Worm (Caenorhabditis elegans): ENCODE data around the gene K02D10.1.

K02D10.1 gene

DNA sequence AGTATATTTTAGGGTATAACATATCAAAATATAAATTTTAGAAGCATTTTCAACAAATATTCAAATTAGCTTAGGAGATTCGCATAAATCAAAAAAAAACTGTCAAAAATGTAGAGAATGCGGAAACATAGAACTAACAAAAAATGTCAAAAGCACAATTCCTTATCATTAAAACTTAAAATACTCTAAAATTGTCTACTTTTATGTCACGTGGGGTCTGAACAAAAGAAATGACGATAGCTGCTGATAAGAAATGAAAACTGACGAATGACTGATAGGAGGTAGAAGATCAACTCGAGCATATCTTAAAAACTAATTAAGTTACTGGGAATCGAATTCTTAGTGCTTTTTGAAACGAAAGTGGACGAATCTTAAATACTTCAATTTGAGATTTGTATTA is 35.7 kb upstream of the K02D10.1 start:
- TF ChIP-seq aly-1 (tag; optimal IDR thresholded peaks at IDR 0.05) (no peak), ets-7 (tag; optimal IDR thresholded peaks at IDR 0.05) (no peak), scrt-1 (GFP tag; IDR thresholded peaks at IDR 0.05) (no peak), tbx-37 (GFP tag; conservative IDR thresholded peaks at IDR 0.05) (no peak), hmg-4 (GFP tag; optimal IDR thresholded peaks at IDR 0.05) (no peak), pes-1 (GFP tag; IDR thresholded peaks at IDR 0.05) (no peak), tbx-11 (GFP tag; IDR thresholded peaks at IDR 0.05) (no peak), ceh-36 (tag; optimal IDR thresholded peaks at IDR 0.05) (no peak), hmbx-1 (tag; optimal IDR thresholded peaks at IDR 0.05) (no peak), tra-4 (tag; optimal IDR thresholded peaks at IDR 0.05) (no peak), B0310.2 (tag; optimal IDR thresholded peaks at IDR 0.05) (no peak), ceh-13 (GFP tag; optimal IDR thresholded peaks at IDR 0.05) (no peak), hnd-1 (tag; optimal IDR thresholded peaks at IDR 0.05) (no peak), sea-1 (GFP tag; conservative IDR thresholded peaks at IDR 0.05) (no peak), ama-1 (optimal IDR thresholded peaks at IDR 0.05) (no peak), flt-1 (GFP tag; IDR thresholded peaks at IDR 0.05) (no peak), F13C5.2 (tag; optimal IDR thresholded peaks at IDR 0.05) (no peak)

DNA sequence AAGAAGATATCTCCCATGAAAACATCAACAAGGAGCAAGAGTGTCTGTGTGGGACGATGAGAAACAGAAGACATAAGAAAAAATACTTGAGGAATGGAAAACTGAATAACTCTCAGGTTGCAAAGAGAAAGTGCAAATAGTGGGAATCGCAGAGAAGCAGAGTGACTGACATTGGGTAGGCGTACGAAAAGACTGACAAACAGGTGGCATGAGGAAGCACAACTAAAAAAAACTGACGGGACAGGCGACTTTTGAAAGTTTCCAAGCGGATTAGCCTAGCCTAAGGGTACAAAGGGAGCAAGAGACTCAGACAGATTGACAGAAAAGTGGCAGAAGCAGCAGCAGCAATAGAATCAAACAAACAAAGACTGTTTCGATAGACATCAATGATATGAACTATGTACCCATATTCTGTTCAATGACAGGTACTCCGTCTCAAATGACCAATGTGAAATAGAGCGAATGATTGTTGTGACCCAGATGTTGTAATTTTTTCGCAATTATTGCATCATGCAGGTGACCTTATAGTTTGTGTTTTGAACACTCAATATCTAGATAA is 34.9 kb upstream of the K02D10.1 start:
- no peak for TF ChIP-seq F13C5.2 (tag; optimal IDR thresholded peaks at IDR 0.05)
- TF ChIP-seq sea-1 (GFP tag; conservative IDR thresholded peaks at IDR 0.05), result no peak
- no peak for TF ChIP-seq hmbx-1 (tag; optimal IDR thresholded peaks at IDR 0.05)
- no peak for TF ChIP-seq hnd-1 (tag; optimal IDR thresholded peaks at IDR 0.05)
- TF ChIP-seq tbx-11 (GFP tag; IDR thresholded peaks at IDR 0.05), result no peak
- TF ChIP-seq pes-1 (GFP tag; IDR thresholded peaks at IDR 0.05), result no peak
- TF ChIP-seq B0310.2 (tag; optimal IDR thresholded peaks at IDR 0.05), result no peak
- TF ChIP-seq ceh-13 (GFP tag; optimal IDR thresholded peaks at IDR 0.05), result no peak
- no peak for TF ChIP-seq tra-4 (tag; optimal IDR thresholded peaks at IDR 0.05)
- TF ChIP-seq scrt-1 (GFP tag; IDR thresholded peaks at IDR 0.05), result no peak
- no peak for TF ChIP-seq ama-1 (optimal IDR thresholded peaks at IDR 0.05)
- TF ChIP-seq flt-1 (GFP tag; IDR thresholded peaks at IDR 0.05), result no peak
- TF ChIP-seq ceh-36 (tag; optimal IDR thresholded peaks at IDR 0.05), result no peak
- TF ChIP-seq hmg-4 (GFP tag; optimal IDR thresholded peaks at IDR 0.05), result no peak
- TF ChIP-seq tbx-37 (GFP tag; conservative IDR thresholded peaks at IDR 0.05), result no peak

- TF ChIP-seq ama-1 (optimal IDR thresholded peaks at IDR 0.05), result no peak
- no peak for TF ChIP-seq hmbx-1 (tag; optimal IDR thresholded peaks at IDR 0.05)
- no peak for TF ChIP-seq flt-1 (GFP tag; IDR thresholded peaks at IDR 0.05)
- TF ChIP-seq tbx-37 (GFP tag; conservative IDR thresholded peaks at IDR 0.05), result no peak
- no peak for TF ChIP-seq hnd-1 (tag; optimal IDR thresholded peaks at IDR 0.05)
These were observed 31.9 kb upstream of the K02D10.1 start for ce11 chrIII:8737391-8737790.

ce11 chrIII:8738289-8738688 is 31.0 kb upstream of the K02D10.1 start:
- TF ChIP-seq hmg-4 (GFP tag; optimal IDR thresholded peaks at IDR 0.05), result no peak
- TF ChIP-seq sea-1 (GFP tag; conservative IDR thresholded peaks at IDR 0.05), result no peak
- no peak for TF ChIP-seq tra-4 (tag; optimal IDR thresholded peaks at IDR 0.05)
- TF ChIP-seq B0310.2 (tag; optimal IDR thresholded peaks at IDR 0.05), result no peak
- no peak for TF ChIP-seq F13C5.2 (tag; optimal IDR thresholded peaks at IDR 0.05)
- TF ChIP-seq hmbx-1 (tag; optimal IDR thresholded peaks at IDR 0.05), result no peak
- no peak for TF ChIP-seq tbx-37 (GFP tag; conservative IDR thresholded peaks at IDR 0.05)
- TF ChIP-seq ama-1 (optimal IDR thresholded peaks at IDR 0.05), result no peak
- TF ChIP-seq aly-1 (tag; optimal IDR thresholded peaks at IDR 0.05), result no peak
- TF ChIP-seq ceh-13 (GFP tag; optimal IDR thresholded peaks at IDR 0.05), result no peak
- TF ChIP-seq tbx-11 (GFP tag; IDR thresholded peaks at IDR 0.05), result no peak
- no peak for TF ChIP-seq ets-7 (tag; optimal IDR thresholded peaks at IDR 0.05)

DNA sequence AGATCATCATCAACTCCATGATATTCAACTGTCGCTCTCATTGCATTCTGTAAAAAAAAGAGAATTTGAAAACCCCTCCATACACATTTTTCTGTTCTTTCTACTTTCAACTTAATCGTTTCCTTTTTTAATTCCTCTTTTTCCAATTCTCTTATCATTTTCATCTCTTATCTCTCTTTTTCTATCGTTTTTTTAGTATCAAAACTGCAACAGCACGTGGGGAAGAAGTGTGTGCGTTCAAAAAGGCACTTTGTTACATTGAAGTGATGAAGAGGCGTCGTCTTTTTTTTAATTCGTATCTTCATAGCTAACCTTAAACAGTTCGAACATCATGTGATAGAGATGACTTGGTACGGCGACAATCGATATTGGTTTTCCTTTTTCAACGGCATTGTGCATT is 30.2 kb upstream of the K02D10.1 start:
- TF ChIP-seq F13C5.2 (tag; optimal IDR thresholded peaks at IDR 0.05), result no peak
- no peak for TF ChIP-seq tbx-37 (GFP tag; conservative IDR thresholded peaks at IDR 0.05)
- no peak for TF ChIP-seq tbx-11 (GFP tag; IDR thresholded peaks at IDR 0.05)
- no peak for TF ChIP-seq sea-1 (GFP tag; conservative IDR thresholded peaks at IDR 0.05)
- no peak for TF ChIP-seq ceh-36 (tag; optimal IDR thresholded peaks at IDR 0.05)
- TF ChIP-seq ama-1 (optimal IDR thresholded peaks at IDR 0.05), result no peak
- TF ChIP-seq flt-1 (GFP tag; IDR thresholded peaks at IDR 0.05), result no peak
- TF ChIP-seq B0310.2 (tag; optimal IDR thresholded peaks at IDR 0.05), result no peak
- no peak for TF ChIP-seq hnd-1 (tag; optimal IDR thresholded peaks at IDR 0.05)
- TF ChIP-seq hmg-4 (GFP tag; optimal IDR thresholded peaks at IDR 0.05), result no peak
- no peak for TF ChIP-seq ceh-13 (GFP tag; optimal IDR thresholded peaks at IDR 0.05)
- TF ChIP-seq ets-7 (tag; optimal IDR thresholded peaks at IDR 0.05), result no peak
- no peak for TF ChIP-seq tra-4 (tag; optimal IDR thresholded peaks at IDR 0.05)
- no peak for TF ChIP-seq hmbx-1 (tag; optimal IDR thresholded peaks at IDR 0.05)
- no peak for TF ChIP-seq pes-1 (GFP tag; IDR thresholded peaks at IDR 0.05)
- no peak for TF ChIP-seq aly-1 (tag; optimal IDR thresholded peaks at IDR 0.05)

DNA sequence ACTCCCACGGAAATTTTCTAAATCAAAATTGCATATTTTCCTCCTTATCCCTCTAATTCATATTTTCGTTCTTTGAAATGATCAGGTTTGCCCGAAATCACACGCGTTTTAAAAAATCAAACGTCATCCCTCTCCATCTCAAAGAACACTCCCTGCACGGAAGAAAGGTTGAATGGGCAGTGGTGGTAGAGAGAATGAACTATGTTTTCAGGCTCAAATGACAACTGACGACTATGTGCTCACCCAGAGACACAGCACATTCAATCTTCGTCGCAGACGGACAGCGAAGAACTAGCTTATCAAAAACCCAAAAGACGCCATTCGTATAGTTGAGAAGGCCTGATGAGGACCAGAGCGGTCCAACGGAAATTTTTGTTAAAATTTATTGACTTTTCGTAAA is 29.6 kb upstream of the K02D10.1 start:
- TF ChIP-seq ets-7 (tag; optimal IDR thresholded peaks at IDR 0.05), result no peak
- no peak for TF ChIP-seq hnd-1 (tag; optimal IDR thresholded peaks at IDR 0.05)
- TF ChIP-seq sea-1 (GFP tag; conservative IDR thresholded peaks at IDR 0.05), result no peak
- no peak for TF ChIP-seq hmg-4 (GFP tag; optimal IDR thresholded peaks at IDR 0.05)
- no peak for TF ChIP-seq tbx-37 (GFP tag; conservative IDR thresholded peaks at IDR 0.05)
- TF ChIP-seq tra-4 (tag; optimal IDR thresholded peaks at IDR 0.05), result no peak
- no peak for TF ChIP-seq F13C5.2 (tag; optimal IDR thresholded peaks at IDR 0.05)
- TF ChIP-seq scrt-1 (GFP tag; IDR thresholded peaks at IDR 0.05), result no peak

DNA sequence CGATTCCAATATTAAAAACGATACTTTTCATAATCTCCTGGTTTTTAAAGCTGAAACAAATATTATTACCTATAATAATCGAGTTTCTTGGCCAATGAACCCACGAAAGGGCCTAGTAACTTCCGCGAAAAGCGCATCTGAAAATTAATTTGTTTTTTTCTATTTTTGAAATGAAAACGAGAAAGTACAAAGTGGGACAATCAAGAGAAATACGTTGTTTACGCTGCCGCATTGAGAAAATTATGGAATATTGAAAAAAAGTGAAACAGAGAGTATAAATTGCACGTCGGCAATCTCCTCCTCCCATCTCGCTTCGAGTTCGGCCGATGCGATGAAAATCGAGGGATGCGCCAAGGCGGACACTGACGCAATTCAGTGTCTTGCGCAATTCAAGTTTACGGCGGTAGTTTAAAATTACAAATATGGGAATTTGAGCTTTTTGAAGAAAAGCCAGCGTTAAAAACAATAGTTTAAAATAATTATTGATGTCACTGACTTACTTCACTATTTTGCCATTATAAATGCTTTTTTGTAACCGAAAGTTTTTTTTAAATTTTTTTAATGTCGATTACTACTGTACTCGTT is 28.0 kb upstream of the K02D10.1 start, which contains the start of gene pdhk-2:
TSS of gene pdhk-2 (minus strand) at position 137 of the 585 bp plus-strand sequence.
- TF ChIP-seq aly-1 (tag; optimal IDR thresholded peaks at IDR 0.05) (peak; percentile 58), tbx-37 (GFP tag; conservative IDR thresholded peaks at IDR 0.05) (peak; percentile 63), pes-1 (GFP tag; IDR thresholded peaks at IDR 0.05) (peak; percentile 68; the same call in 1 of the 2 replicates), ama-1 (optimal IDR thresholded peaks at IDR 0.05) (no peak), B0310.2 (tag; optimal IDR thresholded peaks at IDR 0.05) (no peak), tbx-11 (GFP tag; IDR thresholded peaks at IDR 0.05) (0 out of 2 replicates have a peak, but pooled peaks have one; percentile 54), ets-7 (tag; optimal IDR thresholded peaks at IDR 0.05) (peak; percentile 52), hnd-1 (tag; optimal IDR thresholded peaks at IDR 0.05) (peak; percentile 11), ceh-13 (GFP tag; optimal IDR thresholded peaks at IDR 0.05) (no peak), ceh-36 (tag; optimal IDR thresholded peaks at IDR 0.05) (no peak), scrt-1 (GFP tag; IDR thresholded peaks at IDR 0.05) (peak; percentile 70; the same call in 1 of the 2 replicates), sea-1 (GFP tag; conservative IDR thresholded peaks at IDR 0.05) (peak; percentile 30; the same call in 1 of the 2 replicates), F13C5.2 (tag; optimal IDR thresholded peaks at IDR 0.05) (peak; percentile 93), hmg-4 (GFP tag; optimal IDR thresholded peaks at IDR 0.05) (no peak), flt-1 (GFP tag; IDR thresholded peaks at IDR 0.05) (peak; percentile 63)
